Worm (Caenorhabditis elegans) whole organism, early embryonic: ENCODE measurements around the gene ugt-43.

Experiments used
- ama-1 ChIP-seq: fragments of 150-350 bp; optimal IDR thresholded peaks from 2 replicates; lab custom pipeline; 2014
- ets-7 ChIP-seq: sonication (generic microtip); optimal IDR thresholded peaks from 2 replicates; lab custom pipeline; 2016; ENCODE audit warnings: missing genotype, missing genetic modification characterization, missing compliant biosample characterization
- flt-1 ChIP-seq: fragments of 200-800 bp; sonication (Bioruptor generic); IDR thresholded peaks from 2 replicates; pipeline ENCODE4 v1.3.6; 2022; ENCODE audit warnings: missing genetic modification characterization, missing compliant biosample characterization

ce11 chrIV:10443510-10443909 lies 20.9 kb upstream of the ugt-43 start, which contains the start of gene F13B12.7:
- TF ChIP-seq ets-7 (tag; lab: Kevin White, UChicago), result no peak
- no peak for TF ChIP-seq flt-1
- no peak for TF ChIP-seq ama-1 (lab: Kevin White, UChicago)
